Fruit fly (Drosophila melanogaster) whole organism, embryonic: ENCODE data around the gene be.

Experiments
- Antp ChIP-seq: fragments of 200-800 bp; sonication (Bioruptor generic); optimal IDR thresholded peaks from 3 replicates; lab custom pipeline; 2016; ENCODE audit warnings: missing biosample characterization, missing genetic modification characterization
- Atf-2 ChIP-seq: fragments of 200-800 bp; sonication (Bioruptor generic); optimal IDR thresholded peaks from 2 replicates; lab custom pipeline; 2016; ENCODE audit warnings: missing biosample characterization, missing genetic modification characterization
- Atf6 ChIP-seq: fragments of 200-800 bp; sonication (Bioruptor generic); IDR thresholded peaks from 2 replicates; pipeline ENCODE4 v1.3.6; 2022; ENCODE audit warnings: missing biosample characterization, missing genetic modification characterization
- C15 ChIP-seq: fragments of 200-800 bp; sonication (Bioruptor generic); IDR thresholded peaks from 3 replicates; pipeline ENCODE4 v1.3.6; 2022; ENCODE audit warnings: missing biosample characterization, missing genetic modification characterization
- CG10147 ChIP-seq: fragments of 200-800 bp; sonication (Bioruptor generic); optimal IDR thresholded peaks from 2 replicates; lab custom pipeline; 2019; ENCODE audit warnings: missing biosample characterization, mild to moderate bottlenecking, missing genetic modification characterization, moderate library complexity
- CG10565 ChIP-seq: fragments of 200-800 bp; sonication (Bioruptor generic); optimal IDR thresholded peaks from 3 replicates; lab custom pipeline; 2016; ENCODE audit warnings: missing biosample characterization, mild to moderate bottlenecking, missing genetic modification characterization
- CG1233 ChIP-seq: fragments of 200-800 bp; sonication (Bioruptor generic); optimal IDR thresholded peaks from 4 replicates; lab custom pipeline; 2018; ENCODE audit warnings: missing biosample characterization, mild to moderate bottlenecking, missing genetic modification characterization
- CG12659 ChIP-seq: fragments of 200-800 bp; sonication (Bioruptor generic); optimal IDR thresholded peaks from 3 replicates; lab custom pipeline; 2017; ENCODE audit warnings: mild to moderate bottlenecking, missing biosample characterization, missing genetic modification reagents, missing genetic modification characterization
- CG13287 ChIP-seq: fragments of 200-800 bp; sonication (Bioruptor generic); IDR thresholded peaks from 2 replicates; pipeline ENCODE4 v1.3.6; 2022; ENCODE audit warnings: missing biosample characterization, missing genetic modification characterization; ENCODE audit not compliant: partially characterized antibody
- CG15514 ChIP-seq: fragments of 200-800 bp; sonication (Bioruptor generic); optimal IDR thresholded peaks from 3 replicates; lab custom pipeline; 2017; ENCODE audit warnings: missing biosample characterization, missing genetic modification characterization, mild to moderate bottlenecking, moderate library complexity, missing genetic modification reagents
- CG1602 ChIP-seq: fragments of 200-800 bp; sonication (Bioruptor generic); optimal IDR thresholded peaks from 3 replicates; lab custom pipeline; 2016; ENCODE audit warnings: missing biosample characterization, missing genetic modification characterization
- CG16815 ChIP-seq: fragments of 200-800 bp; sonication (Bioruptor generic); optimal IDR thresholded peaks from 3 replicates; lab custom pipeline; 2017; ENCODE audit warnings: missing biosample characterization, mild to moderate bottlenecking, missing genetic modification characterization
- CG17568 ChIP-seq: fragments of 200-800 bp; sonication (Bioruptor generic); optimal IDR thresholded peaks from 2 replicates; lab custom pipeline; 2018; ENCODE audit warnings: missing biosample characterization, mild to moderate bottlenecking, missing genetic modification characterization, moderate library complexity
- CG1792 ChIP-seq: fragments of 200-800 bp; sonication (Bioruptor generic); optimal IDR thresholded peaks from 2 replicates; lab custom pipeline; 2016; ENCODE audit warnings: missing biosample characterization, missing genetic modification characterization
- CG1832 ChIP-seq: fragments of 200-800 bp; sonication (Bioruptor generic); optimal IDR thresholded peaks from 2 replicates; lab custom pipeline; 2017; ENCODE audit warnings: missing biosample characterization, mild to moderate bottlenecking, missing genetic modification characterization, inconsistent platforms
- CG30403 ChIP-seq: fragments of 200-800 bp; sonication (Bioruptor generic); optimal IDR thresholded peaks from 3 replicates; lab custom pipeline; 2016; ENCODE audit warnings: missing biosample characterization, missing genetic modification characterization
- CG31388 ChIP-seq: fragments of 200-800 bp; sonication (Bioruptor generic); optimal IDR thresholded peaks from 2 replicates; lab custom pipeline; 2016; ENCODE audit warnings: missing biosample characterization, missing genetic modification characterization
- CG4282 ChIP-seq: fragments of 200-800 bp; sonication (Bioruptor generic); optimal IDR thresholded peaks from 2 replicates; lab custom pipeline; 2016; ENCODE audit warnings: missing biosample characterization, missing genetic modification characterization
- CG7745 ChIP-seq: fragments of 200-800 bp; sonication (Bioruptor generic); optimal IDR thresholded peaks from 2 replicates; lab custom pipeline; 2018; ENCODE audit warnings: missing biosample characterization, mild to moderate bottlenecking, missing genetic modification characterization, moderate library complexity
- CG8281 ChIP-seq: fragments of 200-800 bp; sonication (Bioruptor generic); optimal IDR thresholded peaks from 2 replicates; lab custom pipeline; 2018; ENCODE audit warnings: missing biosample characterization, mild to moderate bottlenecking, missing genetic modification characterization, moderate library complexity
- CG9215 ChIP-seq: fragments of 200-800 bp; sonication (Bioruptor generic); IDR thresholded peaks from 2 replicates; pipeline ENCODE4 v1.3.6; 2022; ENCODE audit warnings: missing biosample characterization, missing genetic modification characterization
- D19A ChIP-seq: fragments of 200-800 bp; optimal IDR thresholded peaks from 3 replicates; lab custom pipeline; 2019; ENCODE audit warnings: missing biosample characterization, mild to moderate bottlenecking, missing genetic modification characterization, moderate library complexity
- Dip3 ChIP-seq: fragments of 200-800 bp; sonication (Bioruptor generic); optimal IDR thresholded peaks from 3 replicates; lab custom pipeline; 2016; ENCODE audit warnings: missing biosample characterization, missing genetic modification characterization
- Doc3 ChIP-seq: fragments of 200-800 bp; sonication (Bioruptor generic); IDR thresholded peaks from 3 replicates; pipeline ENCODE4 v1.3.6; 2022; ENCODE audit warnings: missing biosample characterization, missing genetic modification characterization; ENCODE audit not compliant: partially characterized antibody
- Drgx ChIP-seq: fragments of 200-800 bp; sonication (Bioruptor generic); IDR thresholded peaks from 2 replicates; pipeline ENCODE4 v1.3.6; 2022; ENCODE audit warnings: missing biosample characterization, missing genetic modification characterization
- Fer1 ChIP-seq: fragments of 200-800 bp; sonication (Bioruptor generic); optimal IDR thresholded peaks from 2 replicates; lab custom pipeline; 2017; ENCODE audit warnings: missing biosample characterization, mild to moderate bottlenecking, missing genetic modification characterization
- Hmr ChIP-seq: fragments of 200-800 bp; sonication (Bioruptor generic); optimal IDR thresholded peaks from 3 replicates; lab custom pipeline; 2017; ENCODE audit warnings: mild to moderate bottlenecking, missing biosample characterization, missing genetic modification reagents, missing genetic modification characterization
- Meics ChIP-seq: fragments of 200-800 bp; sonication (Bioruptor generic); optimal IDR thresholded peaks from 2 replicates; lab custom pipeline; 2017; ENCODE audit warnings: missing biosample characterization, mild to moderate bottlenecking, missing genetic modification characterization
- al ChIP-seq: fragments of 200-800 bp; sonication (Bioruptor generic); IDR thresholded peaks from 2 replicates; pipeline ENCODE4 v1.3.6; 2022; ENCODE audit warnings: missing biosample characterization, missing genetic modification characterization
- ap ChIP-seq: fragments of 200-800 bp; sonication (Bioruptor generic); IDR thresholded peaks from 2 replicates; pipeline ENCODE4 v1.3.6; 2022; ENCODE audit warnings: missing biosample characterization, missing genetic modification characterization
- bsh ChIP-seq, 2 experiments: fragments of 200-800 bp; sonication (Bioruptor generic); optimal IDR thresholded peaks; 2 replicates each; lab custom pipeline; 2017 to 2018; ENCODE audit warnings: mild to moderate bottlenecking in 2 of 2, missing biosample characterization in 2 of 2, missing genetic modification characterization in 2 of 2, moderate library complexity in 1 of 2
- chinmo ChIP-seq: fragments of 200-800 bp; sonication (Bioruptor generic); IDR thresholded peaks from 4 replicates; pipeline ENCODE4 v1.3.6; 2022; ENCODE audit warnings: missing biosample characterization, missing genetic modification characterization; ENCODE audit not compliant: partially characterized antibody
- cwo ChIP-seq: fragments of 200-800 bp; sonication (Bioruptor generic); optimal IDR thresholded peaks from 3 replicates; lab custom pipeline; 2017; ENCODE audit warnings: missing biosample characterization, missing genetic modification characterization, mild to moderate bottlenecking, moderate library complexity, missing genetic modification reagents
- dan ChIP-seq: fragments of 200-800 bp; sonication (Bioruptor generic); IDR thresholded peaks from 2 replicates; pipeline ENCODE4 v1.3.6; 2022; ENCODE audit warnings: missing biosample characterization, missing genetic modification characterization
- dpn ChIP-seq, 2 experiments: fragments of 200-800 bp; sonication (Bioruptor generic); optimal IDR thresholded peaks; 3 replicates each; lab custom pipeline; 2016; ENCODE audit warnings: missing biosample characterization in 2 of 2, missing genetic modification characterization in 2 of 2
- gcm ChIP-seq: fragments of 200-800 bp; sonication (Bioruptor generic); optimal IDR thresholded peaks from 2 replicates; lab custom pipeline; 2019; ENCODE audit warnings: missing biosample characterization, mild to moderate bottlenecking, missing genetic modification characterization, moderate library complexity
- gem ChIP-seq: fragments of 200-800 bp; sonication (Bioruptor generic); optimal IDR thresholded peaks from 2 replicates; lab custom pipeline; 2019; ENCODE audit warnings: missing biosample characterization, mild to moderate bottlenecking, missing genetic modification characterization, moderate library complexity
- her ChIP-seq: fragments of 200-800 bp; sonication (Bioruptor generic); optimal IDR thresholded peaks from 2 replicates; lab custom pipeline; 2016; ENCODE audit warnings: missing biosample characterization, missing genetic modification characterization
- ken ChIP-seq: fragments of 200-800 bp; sonication (Bioruptor generic); IDR thresholded peaks from 3 replicates; pipeline ENCODE4 v1.3.6; 2022; ENCODE audit warnings: missing biosample characterization, missing genetic modification characterization
- luna ChIP-seq: fragments of 200-800 bp; sonication (Bioruptor generic); optimal IDR thresholded peaks from 2 replicates; lab custom pipeline; 2016; ENCODE audit warnings: missing biosample characterization, missing genetic modification characterization
- pb ChIP-seq: fragments of 200-800 bp; sonication (Bioruptor generic); optimal IDR thresholded peaks from 3 replicates; lab custom pipeline; 2016; ENCODE audit warnings: missing biosample characterization, missing genetic modification characterization
- pum ChIP-seq: fragments of 200-800 bp; sonication (Bioruptor generic); optimal IDR thresholded peaks from 2 replicates; lab custom pipeline; 2016; ENCODE audit warnings: missing biosample characterization, missing genetic modification characterization
- pzg ChIP-seq: fragments of 200-800 bp; sonication (Bioruptor generic); optimal IDR thresholded peaks from 3 replicates; lab custom pipeline; 2018; ENCODE audit warnings: missing biosample characterization, mild to moderate bottlenecking, missing genetic modification characterization, moderate library complexity
- ro ChIP-seq: fragments of 200-800 bp; sonication (Bioruptor generic); IDR thresholded peaks from 2 replicates; pipeline ENCODE4 v1.3.6; 2022; ENCODE audit warnings: missing biosample characterization, missing genetic modification characterization
- run ChIP-seq: fragments of 200-800 bp; sonication (Bioruptor generic); optimal IDR thresholded peaks from 3 replicates; lab custom pipeline; 2018; ENCODE audit warnings: missing biosample characterization, mild to moderate bottlenecking, missing genetic modification characterization
- sens-2 ChIP-seq: fragments of 200-800 bp; sonication (Bioruptor generic); IDR thresholded peaks from 2 replicates; pipeline ENCODE4 v1.3.6; 2022; ENCODE audit warnings: missing biosample characterization, missing genetic modification characterization
- stwl ChIP-seq: fragments of 200-800 bp; sonication (Bioruptor generic); optimal IDR thresholded peaks from 3 replicates; lab custom pipeline; 2018; ENCODE audit warnings: missing biosample characterization, mild to moderate bottlenecking, missing genetic modification characterization, moderate library complexity
- tna ChIP-seq: fragments of 200-800 bp; sonication (Bioruptor generic); IDR thresholded peaks from 2 replicates; pipeline ENCODE4 v1.3.6; 2022; ENCODE audit warnings: missing biosample characterization, missing genetic modification characterization; ENCODE audit not compliant: partially characterized antibody
- usp ChIP-seq: fragments of >200 bp; optimal IDR thresholded peaks from 2 replicates; lab custom pipeline; 2017; ENCODE audit warnings: missing biosample characterization, missing genetic modification characterization

Gene be

DNA sequence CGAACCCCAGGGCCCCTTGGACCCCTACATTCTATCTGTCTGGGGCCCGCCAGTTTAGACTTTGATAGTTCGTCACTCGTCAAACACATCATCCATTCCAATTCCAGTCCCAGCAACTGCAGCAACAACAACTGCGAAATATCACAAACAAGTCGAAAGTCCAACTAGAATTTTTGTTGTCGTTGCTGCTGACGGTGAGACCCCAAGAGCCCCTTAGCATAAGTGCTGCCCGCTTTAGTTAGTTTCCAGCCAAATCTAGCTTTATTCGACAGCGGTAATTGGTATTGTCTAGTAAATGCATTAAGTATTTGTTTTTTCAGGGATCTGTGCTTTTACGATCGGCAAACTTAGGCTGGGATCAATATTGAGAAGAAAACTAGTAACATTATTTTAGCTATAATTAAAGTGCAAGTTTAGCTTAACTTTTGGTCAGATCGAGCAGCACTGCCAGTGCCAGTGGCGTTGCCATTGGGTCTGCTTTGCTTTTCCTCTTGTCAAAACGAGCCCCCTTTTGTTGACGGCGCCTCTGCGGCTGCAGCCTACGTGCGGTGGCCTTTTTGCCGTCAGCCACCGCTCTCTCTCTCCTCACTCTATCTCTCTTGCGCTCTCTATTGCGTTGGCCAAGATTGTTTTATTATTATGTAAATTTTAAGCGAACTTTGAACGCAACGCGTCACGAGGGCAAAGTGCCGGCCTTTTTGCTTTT, 50.6 kb downstream of the be start:
- no peak for TF ChIP-seq CG7745 (tag; lab: Kevin White, UChicago)
- TF ChIP-seq Antp = peak; percentile 95
- peak; percentile 93 for TF ChIP-seq Atf-2
- peak; percentile 91 for TF ChIP-seq gem (tag; lab: Kevin White, UChicago)
- TF ChIP-seq her (GFP tag; lab: Kevin White, UChicago) = peak; percentile 94
- peak; percentile 86 for TF ChIP-seq pb (GFP tag; lab: Kevin White, UChicago)
- TF ChIP-seq Atf6 (GFP tag; lab: Robert Waterston, UW) = peak; percentile 90
- TF ChIP-seq run (tag; lab: Kevin White, UChicago) = peak; percentile 69
- peak; percentile 30 for TF ChIP-seq CG10565 (GFP tag; lab: Kevin White, UChicago)
- peak; percentile 85 for TF ChIP-seq CG1233
- peak; percentile 73; the same call in 2 of the 4 replicates for TF ChIP-seq chinmo (GFP tag; lab: Robert Waterston, UW)
- peak; percentile 91 for TF ChIP-seq luna (GFP tag; lab: Kevin White, UChicago)
- peak; percentile 44 for TF ChIP-seq CG31388 (GFP tag; lab: Kevin White, UChicago)
- peak; percentile 80 for TF ChIP-seq ro
- TF ChIP-seq Fer1 = peak; percentile 94
- peak; percentile 77 for TF ChIP-seq CG17568 (GFP tag; lab: Kevin White, UChicago)
- peak; percentile 93 to 94 for TF ChIP-seq dpn (GFP tag; optimal IDR thresholded peaks at IDR 0.05; lab: Kevin White, UChicago)
- TF ChIP-seq bsh (GFP tag; optimal IDR thresholded peaks at IDR 0.05; lab: Kevin White, UChicago) = peak; percentile 83 to 84
- peak; percentile 69; the same call in 1 of the 3 replicates for TF ChIP-seq C15 (GFP tag; lab: Robert Waterston, UW)
- no peak for TF ChIP-seq tna (GFP tag; lab: Robert Waterston, UW)
- peak; percentile 80 for TF ChIP-seq CG16815 (GFP tag; lab: Kevin White, UChicago)
- peak; percentile 60 for TF ChIP-seq gcm (GFP tag; lab: Kevin White, UChicago)
- TF ChIP-seq al (GFP tag; lab: Robert Waterston, UW) = peak; percentile 85
- TF ChIP-seq sens-2 (GFP tag; lab: Robert Waterston, UW) = peak; percentile 63
- TF ChIP-seq dan = peak; percentile 37; the same call in 1 of the 2 replicates
- TF ChIP-seq ap (GFP tag; lab: Robert Waterston, UW) = peak; percentile 62
- TF ChIP-seq Hmr (GFP tag; lab: Kevin White, UChicago) = peak; percentile 93
- peak; percentile 81 for TF ChIP-seq CG9215 (GFP tag; lab: Robert Waterston, UW)
- peak; percentile 85 for TF ChIP-seq CG1602 (GFP tag; lab: Kevin White, UChicago)
- no peak for TF ChIP-seq CG1832 (GFP tag; lab: Kevin White, UChicago)
- TF ChIP-seq CG15514 (GFP tag; lab: Kevin White, UChicago) = peak; percentile 81
- peak; percentile 7 for TF ChIP-seq stwl (tag; lab: Kevin White, UChicago)
- TF ChIP-seq pum = peak; percentile 91
- TF ChIP-seq Doc3 = no peak
- TF ChIP-seq Dip3 (GFP tag; lab: Kevin White, UChicago) = peak; percentile 87
- no peak for TF ChIP-seq CG13287 (GFP tag; lab: Robert Waterston, UW)
- TF ChIP-seq Meics = peak; percentile 91
- TF ChIP-seq cwo = peak; percentile 88
- peak; percentile 80 for TF ChIP-seq D19A (tag; lab: Kevin White, UChicago)
- peak; percentile 86 for TF ChIP-seq CG4282
- peak; percentile 87 for TF ChIP-seq Drgx (GFP tag; lab: Robert Waterston, UW)
- peak; percentile 90 for TF ChIP-seq CG1792 (GFP tag; lab: Kevin White, UChicago)
- peak; percentile 95 for TF ChIP-seq CG30403
- TF ChIP-seq ken = peak; percentile 94
- peak; percentile 57 for TF ChIP-seq CG8281 (tag; lab: Kevin White, UChicago)
- peak; percentile 91 for TF ChIP-seq CG10147 (GFP tag; lab: Kevin White, UChicago)
- peak; percentile 28 for TF ChIP-seq pzg (GFP tag; lab: Kevin White, UChicago)
- no peak for TF ChIP-seq usp (GFP tag; lab: Kevin White, UChicago)
- peak; percentile 92 for TF ChIP-seq CG12659 (GFP tag; lab: Kevin White, UChicago)
